Worm (Caenorhabditis elegans) whole organism, early embryonic: ENCODE results near the gene ifb-1.
"Not testable (repeated sequence)": the region's sequence is repeated elsewhere in the genome, so short reads cannot be mapped to it uniquely, and the experiment has no call there.

Experiments
- B0310.2 ChIP-seq: sonication (generic microtip); optimal IDR thresholded peaks from 2 replicates; lab custom pipeline; 2016; ENCODE audit warnings: mild to moderate bottlenecking, missing genetic modification characterization, missing compliant biosample characterization
- F13C5.2 ChIP-seq: sonication (generic microtip); optimal IDR thresholded peaks from 2 replicates; lab custom pipeline; 2017; ENCODE audit warnings: mild to moderate bottlenecking, missing genetic modification characterization, inconsistent platforms, missing compliant biosample characterization
- aly-1 ChIP-seq: sonication (generic microtip); optimal IDR thresholded peaks from 2 replicates; lab custom pipeline; 2016; ENCODE audit warnings: missing genetic modification characterization, missing compliant biosample characterization
- ama-1 ChIP-seq: fragments of 150-350 bp; optimal IDR thresholded peaks from 2 replicates; lab custom pipeline; 2014
- ceh-13 ChIP-seq: fragments of 200-800 bp; sonication (Bioruptor generic); optimal IDR thresholded peaks from 2 replicates; lab custom pipeline; 2018; ENCODE audit warnings: mild to moderate bottlenecking, missing genetic modification characterization, missing compliant biosample characterization
- ceh-36 ChIP-seq: sonication (generic microtip); optimal IDR thresholded peaks from 2 replicates; lab custom pipeline; 2016; ENCODE audit warnings: missing genetic modification characterization, inconsistent platforms, missing compliant biosample characterization
- ets-7 ChIP-seq: sonication (generic microtip); optimal IDR thresholded peaks from 2 replicates; lab custom pipeline; 2016; ENCODE audit warnings: missing genotype, missing genetic modification characterization, missing compliant biosample characterization
- flt-1 ChIP-seq: fragments of 200-800 bp; sonication (Bioruptor generic); IDR thresholded peaks from 2 replicates; pipeline ENCODE4 v1.3.6; 2022; ENCODE audit warnings: missing genetic modification characterization, missing compliant biosample characterization
- hmbx-1 ChIP-seq: sonication (generic microtip); optimal IDR thresholded peaks from 2 replicates; lab custom pipeline; 2016; ENCODE audit warnings: mild to moderate bottlenecking, missing genetic modification characterization, missing compliant biosample characterization
- hmg-4 ChIP-seq: fragments of 200-800 bp; sonication (Bioruptor generic); optimal IDR thresholded peaks from 2 replicates; lab custom pipeline; 2018; ENCODE audit warnings: mild to moderate bottlenecking, missing genetic modification characterization, missing compliant biosample characterization
- hnd-1 ChIP-seq: sonication (generic microtip); optimal IDR thresholded peaks from 2 replicates; lab custom pipeline; 2016; ENCODE audit warnings: missing genetic modification characterization, missing compliant biosample characterization
- pes-1 ChIP-seq: fragments of 200-800 bp; sonication (Bioruptor generic); IDR thresholded peaks from 2 replicates; pipeline ENCODE4 v1.3.6; 2022; ENCODE audit warnings: missing genetic modification reagents, missing genetic modification characterization, missing compliant biosample characterization
- scrt-1 ChIP-seq: fragments of 200-800 bp; sonication (Bioruptor generic); IDR thresholded peaks from 2 replicates; pipeline ENCODE4 v1.3.6; 2022; ENCODE audit warnings: missing genetic modification characterization, missing compliant biosample characterization
- sea-1 ChIP-seq: fragments of 200-800 bp; sonication (Bioruptor generic); conservative IDR thresholded peaks from 2 replicates; pipeline ENCODE4 v1.3.6; 2022; ENCODE audit warnings: missing genetic modification characterization, missing compliant biosample characterization
- tbx-11 ChIP-seq: fragments of 200-800 bp; sonication (Bioruptor generic); IDR thresholded peaks from 2 replicates; pipeline ENCODE4 v1.3.6; 2022; ENCODE audit warnings: missing genetic modification characterization, missing compliant biosample characterization
- tbx-37 ChIP-seq: fragments of 200-800 bp; sonication (Bioruptor generic); conservative IDR thresholded peaks from 2 replicates; pipeline ENCODE4 v1.3.6; 2022; ENCODE audit warnings: missing genetic modification reagents, missing genetic modification characterization, missing compliant biosample characterization
- tra-4 ChIP-seq: sonication (generic microtip); optimal IDR thresholded peaks from 2 replicates; lab custom pipeline; 2017; ENCODE audit warnings: missing genetic modification characterization, missing compliant biosample characterization

The ifb-1 gene

DNA sequence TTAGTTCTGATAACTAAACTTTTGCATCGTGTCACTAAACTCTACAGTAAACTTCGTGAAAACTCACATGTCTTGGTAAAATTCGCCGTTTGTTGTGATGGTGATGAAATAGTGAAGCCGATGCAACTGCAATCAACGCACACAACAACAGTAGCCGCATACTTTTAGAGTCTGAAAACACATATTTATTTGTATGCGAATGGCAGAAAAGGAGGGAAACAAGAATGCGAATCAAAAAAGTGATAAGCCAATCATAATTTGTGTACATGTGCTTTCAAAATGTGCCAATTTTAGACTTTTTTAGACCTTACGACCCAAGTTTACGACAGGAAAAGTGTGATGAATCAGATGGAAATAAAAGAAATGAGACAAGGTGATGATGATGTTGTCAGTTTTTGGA, 39.9 kb downstream of the ifb-1 start, which contains the start of gene K05F1.10:
Gene K05F1.10 (minus strand): TSS at position 171 of the 400 bp plus-strand sequence.
- TF ChIP-seq F13C5.2 (tag; lab: Kevin White, UChicago) (no peak), B0310.2 (tag; lab: Kevin White, UChicago) (no peak), hmbx-1 (tag; lab: Kevin White, UChicago) (no peak), ceh-13 (GFP tag; lab: Kevin White, UChicago) (no peak), tbx-37 (GFP tag; lab: Robert Waterston, UW) (no peak), scrt-1 (no peak), tbx-11 (GFP tag; lab: Robert Waterston, UW) (no peak), ets-7 (tag; lab: Kevin White, UChicago) (no peak), tra-4 (no peak), hnd-1 (tag; lab: Kevin White, UChicago) (no peak), ama-1 (no peak), hmg-4 (GFP tag; lab: Kevin White, UChicago) (no peak), flt-1 (GFP tag; lab: Robert Waterston, UW) (no peak), pes-1 (GFP tag; lab: Robert Waterston, UW) (no peak), sea-1 (GFP tag; lab: Robert Waterston, UW) (no peak)

DNA sequence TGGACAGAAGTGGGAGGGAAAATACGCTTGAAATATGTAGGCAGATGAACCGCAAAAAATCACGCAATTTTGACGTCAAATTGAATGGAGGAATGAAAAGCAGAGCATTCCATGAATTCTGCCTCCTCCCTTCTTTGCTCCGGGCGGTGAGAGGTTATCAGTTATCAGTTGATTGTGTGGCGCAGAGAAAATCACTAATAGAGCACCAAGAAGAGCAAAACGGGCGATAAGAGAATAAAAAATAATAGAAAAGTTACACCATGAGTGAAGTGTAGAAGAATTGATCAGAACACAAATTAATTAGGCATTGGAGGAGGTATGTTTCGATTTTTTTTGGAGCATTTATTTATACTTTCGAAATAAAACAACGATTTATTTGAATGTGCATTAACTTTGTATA, 41.1 kb downstream of the ifb-1 start:
- no peak for TF ChIP-seq ets-7 (tag; lab: Kevin White, UChicago)
- no peak for TF ChIP-seq hnd-1 (tag; lab: Kevin White, UChicago)

DNA sequence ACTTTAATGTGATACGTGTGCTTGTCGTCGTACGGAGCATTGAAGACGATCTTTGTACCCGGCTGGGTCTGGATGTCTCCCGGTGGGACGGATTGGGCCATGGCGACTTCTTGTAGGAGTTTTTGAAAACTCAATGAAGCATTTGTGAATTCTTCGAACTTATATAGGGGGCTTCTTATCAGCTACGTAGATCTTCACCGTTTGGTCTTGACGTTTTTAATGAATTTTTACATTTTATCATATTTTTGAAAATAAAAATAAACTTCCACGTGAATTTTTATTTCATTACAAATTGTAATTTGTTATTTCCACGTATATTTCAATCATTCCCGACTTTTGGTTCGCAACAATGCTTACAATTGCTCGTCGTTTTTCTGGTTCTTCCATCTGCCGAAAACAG, 44.8 kb downstream of the ifb-1 start, which contains the start of the genes msp-64 and ZK1248.5:
Gene msp-64 (minus strand): TSS at position 101 of the 400 bp plus-strand sequence.
Gene ZK1248.5 (plus strand): TSS at position 285 of the 400 bp plus-strand sequence.
- TF ChIP-seq sea-1 (GFP tag; lab: Robert Waterston, UW), result no peak
- TF ChIP-seq ceh-36, result no peak
- no peak for TF ChIP-seq flt-1 (GFP tag; lab: Robert Waterston, UW)

DNA sequence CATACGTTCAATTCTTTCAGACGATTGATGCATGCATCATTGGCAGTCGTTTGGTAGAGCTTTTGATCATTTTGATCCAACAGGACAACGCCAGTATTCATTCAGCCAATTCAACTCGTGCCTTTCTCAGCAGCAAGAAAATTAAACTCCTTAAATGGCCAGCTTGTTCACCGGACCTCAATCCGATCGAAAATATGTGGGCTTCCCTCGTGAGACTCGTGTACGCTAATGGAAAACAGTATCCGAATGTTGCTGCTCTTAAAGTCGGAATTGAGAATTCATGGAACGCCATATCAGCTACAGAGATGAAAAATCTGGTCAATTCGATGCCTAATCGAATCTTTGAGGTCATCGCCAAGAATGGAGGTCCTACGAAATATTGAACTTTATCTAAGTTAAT, 50.0 kb downstream of the ifb-1 start, which contains the start of gene wago-5:
Gene wago-5 (minus strand): TSS at position 101 of the 400 bp plus-strand sequence.
- TF ChIP-seq hmg-4 (GFP tag; lab: Kevin White, UChicago); hnd-1 (tag; lab: Kevin White, UChicago); flt-1 (GFP tag; lab: Robert Waterston, UW): not testable (repeated sequence)

DNA sequence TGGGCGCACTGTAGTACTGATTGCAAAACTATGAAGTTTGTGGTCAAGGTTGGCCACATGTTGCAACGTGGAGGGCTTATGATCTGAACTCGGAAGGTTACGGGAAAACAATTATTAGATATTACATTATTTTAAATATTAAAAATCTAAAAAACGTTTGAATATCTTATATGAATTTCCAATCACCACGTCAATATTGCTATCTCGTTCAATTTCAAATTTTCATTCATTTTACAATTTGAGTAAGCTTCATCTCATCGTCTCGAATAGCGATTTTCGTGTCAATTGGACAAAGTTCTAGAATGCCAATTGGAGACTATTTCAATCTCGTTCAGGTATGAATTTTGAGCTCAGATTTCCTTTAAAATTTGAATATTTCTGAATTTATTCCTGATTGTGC, 50.9 kb downstream of the ifb-1 start, which contains the start of gene ZK1248.20:
Gene ZK1248.20 (plus strand): TSS at position 301 of the 400 bp plus-strand sequence.
- TF ChIP-seq tbx-11 (GFP tag; lab: Robert Waterston, UW) (no peak), flt-1 (GFP tag; lab: Robert Waterston, UW) (no peak), B0310.2 (tag; lab: Kevin White, UChicago) (no peak), ama-1 (no peak), hnd-1 (tag; lab: Kevin White, UChicago) (no peak), ceh-36 (no peak), ceh-13 (GFP tag; lab: Kevin White, UChicago) (no peak), tra-4 (no peak)

DNA sequence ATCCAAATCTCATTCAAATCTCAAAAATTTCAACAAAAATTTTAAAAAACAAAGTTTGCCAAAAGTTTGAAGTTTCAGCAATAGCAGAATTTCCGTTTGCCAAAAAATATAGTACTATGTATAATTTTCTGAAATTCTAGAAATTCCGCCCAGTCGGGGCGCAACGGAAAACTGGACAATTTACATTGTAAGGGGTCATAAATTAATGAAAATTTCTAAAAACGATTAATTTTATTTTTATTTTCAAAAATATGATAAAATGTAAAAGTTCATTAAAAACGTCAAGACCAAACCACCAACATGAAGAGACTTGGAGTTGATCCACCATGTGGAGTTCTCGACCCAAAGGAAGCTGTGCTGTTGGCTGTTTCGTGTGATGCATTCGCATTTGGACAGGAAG, 52.9 kb downstream of the ifb-1 start, which contains the start of gene ZK1248.4:
Gene ZK1248.4 (plus strand): TSS at position 301 of the 400 bp plus-strand sequence.
- TF ChIP-seq tbx-11 (GFP tag; lab: Robert Waterston, UW), result no peak

- TF ChIP-seq F13C5.2 (tag; lab: Kevin White, UChicago), result no peak
- no peak for TF ChIP-seq tra-4
- TF ChIP-seq B0310.2 (tag; lab: Kevin White, UChicago), result no peak
- TF ChIP-seq hnd-1 (tag; lab: Kevin White, UChicago), result no peak
- no peak for TF ChIP-seq ama-1
- no peak for TF ChIP-seq sea-1 (GFP tag; lab: Robert Waterston, UW)
- TF ChIP-seq aly-1 (tag; lab: Kevin White, UChicago), result no peak
- TF ChIP-seq pes-1 (GFP tag; lab: Robert Waterston, UW), result no peak
- no peak for TF ChIP-seq tbx-37 (GFP tag; lab: Robert Waterston, UW)
- no peak for TF ChIP-seq hmbx-1 (tag; lab: Kevin White, UChicago)
- no peak for TF ChIP-seq ceh-13 (GFP tag; lab: Kevin White, UChicago)
- no peak for TF ChIP-seq hmg-4 (GFP tag; lab: Kevin White, UChicago)
- no peak for TF ChIP-seq ets-7 (tag; lab: Kevin White, UChicago)
- TF ChIP-seq ceh-36, result no peak
- TF ChIP-seq tbx-11 (GFP tag; lab: Robert Waterston, UW), result no peak
- no peak for TF ChIP-seq flt-1 (GFP tag; lab: Robert Waterston, UW)
- no peak for TF ChIP-seq scrt-1
These were observed 54.2 kb downstream of the ifb-1 start for ce11 chrII:5819655-5820054.

- TF ChIP-seq hmbx-1 (tag; lab: Kevin White, UChicago) (no peak), ama-1 (no peak), tra-4 (no peak), hmg-4 (GFP tag; lab: Kevin White, UChicago) (no peak), aly-1 (tag; lab: Kevin White, UChicago) (no peak), tbx-37 (GFP tag; lab: Robert Waterston, UW) (no peak), ceh-13 (GFP tag; lab: Kevin White, UChicago) (no peak), F13C5.2 (tag; lab: Kevin White, UChicago) (no peak), flt-1 (GFP tag; lab: Robert Waterston, UW) (no peak), ceh-36 (no peak), B0310.2 (tag; lab: Kevin White, UChicago) (no peak), sea-1 (GFP tag; lab: Robert Waterston, UW) (no peak), pes-1 (GFP tag; lab: Robert Waterston, UW) (no peak), tbx-11 (GFP tag; lab: Robert Waterston, UW) (no peak), hnd-1 (tag; lab: Kevin White, UChicago) (no peak)
These were observed 54.9 kb downstream of the ifb-1 start, which contains the start of gene ehs-1 for ce11 chrII:5820282-5820762. TSS of gene ehs-1 (plus strand) at chrII:5820712.
